Worm (Caenorhabditis elegans) whole organism, L2 larva: Measurements from ENCODE around the gene npp-23.

Experiments
- C34F6.9 ChIP-seq: fragments of 150-350 bp; optimal IDR thresholded peaks from 2 replicates; lab custom pipeline; 2014; ENCODE audit warnings: missing biosample characterization, missing genetic modification characterization
- F13H6.1 ChIP-seq: sonication (generic microtip); optimal IDR thresholded peaks from 2 replicates; lab custom pipeline; 2016; ENCODE audit warnings: missing genetic modification characterization, missing compliant biosample characterization
- Y55F3AM.14 ChIP-seq: fragments of 200-800 bp; sonication (Bioruptor generic); optimal IDR thresholded peaks from 2 replicates; lab custom pipeline; 2018; ENCODE audit warnings: mild to moderate bottlenecking, missing genetic modification characterization, missing compliant biosample characterization
- ZK546.5 ChIP-seq: sonication (generic microtip); optimal IDR thresholded peaks from 2 replicates; lab custom pipeline; 2017; ENCODE audit warnings: missing biosample characterization, missing genetic modification characterization
- alr-1 ChIP-seq: fragments of 150-350 bp; optimal IDR thresholded peaks from 2 replicates; lab custom pipeline; 2014; ENCODE audit warnings: missing biosample characterization, missing genetic modification characterization
- ama-1 ChIP-seq: fragments of 150-350 bp; optimal IDR thresholded peaks from 2 replicates; lab custom pipeline; 2018; ENCODE audit warnings: inconsistent platforms
- blmp-1 ChIP-seq: sonication (generic microtip); optimal IDR thresholded peaks from 2 replicates; lab custom pipeline; 2017; ENCODE audit warnings: missing genetic modification characterization, mild to moderate bottlenecking, missing compliant biosample characterization, antibody characterized with exemption, moderate library complexity; ENCODE audit not compliant: insufficient read depth
- ceh-16 ChIP-seq: fragments of 150-350 bp; optimal IDR thresholded peaks from 2 replicates; lab custom pipeline; 2014; ENCODE audit warnings: missing biosample characterization, missing genetic modification characterization
- ceh-82 ChIP-seq: fragments of 150-350 bp; optimal IDR thresholded peaks from 2 replicates; lab custom pipeline; 2014; ENCODE audit warnings: missing biosample characterization, missing genetic modification characterization
- crh-2 ChIP-seq: sonication (generic microtip); optimal IDR thresholded peaks from 2 replicates; lab custom pipeline; 2017; ENCODE audit warnings: missing biosample characterization, missing genetic modification characterization
- dmd-4 ChIP-seq: sonication (generic microtip); optimal IDR thresholded peaks from 2 replicates; lab custom pipeline; 2017; ENCODE audit warnings: missing biosample characterization, missing genetic modification characterization
- egl-27 ChIP-seq: sonication (generic microtip); optimal IDR thresholded peaks from 3 replicates; lab custom pipeline; 2017; ENCODE audit warnings: missing biosample characterization, missing genetic modification reagents, missing genetic modification characterization
- elt-1 ChIP-seq: fragments of 150-350 bp; optimal IDR thresholded peaks from 2 replicates; lab custom pipeline; 2014; ENCODE audit warnings: missing biosample characterization, missing genetic modification characterization
- fos-1 ChIP-seq: fragments of 150-350 bp; optimal IDR thresholded peaks from 2 replicates; lab custom pipeline; 2014; ENCODE audit warnings: missing biosample characterization, missing genetic modification characterization
- gmeb-1 ChIP-seq: fragments of 150-350 bp; optimal IDR thresholded peaks from 2 replicates; lab custom pipeline; 2014; ENCODE audit warnings: missing biosample characterization, missing genetic modification characterization
- lin-11 ChIP-seq: fragments of 150-350 bp; sonication (generic microtip); optimal IDR thresholded peaks from 2 replicates; lab custom pipeline; 2014; ENCODE audit warnings: missing biosample characterization, missing genetic modification characterization, inconsistent platforms, mixed read lengths
- lin-13 ChIP-seq: fragments of 150-350 bp; optimal IDR thresholded peaks from 2 replicates; lab custom pipeline; 2014; ENCODE audit warnings: missing biosample characterization, missing genetic modification reagents, missing genetic modification characterization
- lin-39 ChIP-seq: fragments of 150-350 bp; optimal IDR thresholded peaks from 2 replicates; lab custom pipeline; 2014; ENCODE audit warnings: missing biosample characterization, missing genetic modification reagents, missing genetic modification characterization
- lsy-2 ChIP-seq, 2 experiments: fragments of 150-350 bp in 1 of 2; sonication (generic microtip) in 1 of 2; optimal IDR thresholded peaks; 2 replicates each; lab custom pipeline; 2014 to 2017; ENCODE audit warnings: missing biosample characterization in 2 of 2, missing genetic modification characterization in 2 of 2
- mdl-1 ChIP-seq, 2 experiments: fragments of 150-350 bp in 1 of 2; sonication (generic microtip) in 1 of 2; optimal IDR thresholded peaks; 2 replicates each; lab custom pipeline; 2017; ENCODE audit warnings: missing biosample characterization in 2 of 2, missing genetic modification characterization in 2 of 2
- nhr-10 ChIP-seq: sonication (generic microtip); optimal IDR thresholded peaks from 2 replicates; lab custom pipeline; 2017; ENCODE audit warnings: missing biosample characterization, missing genetic modification characterization
- nhr-11 ChIP-seq: fragments of 150-350 bp; optimal IDR thresholded peaks from 2 replicates; lab custom pipeline; 2014; ENCODE audit warnings: missing biosample characterization, missing genetic modification characterization
- nhr-129 ChIP-seq: fragments of 150-350 bp; optimal IDR thresholded peaks from 2 replicates; lab custom pipeline; 2014; ENCODE audit warnings: missing biosample characterization, missing genetic modification characterization
- nhr-21 ChIP-seq: fragments of 150-350 bp; optimal IDR thresholded peaks from 2 replicates; lab custom pipeline; 2014; ENCODE audit warnings: missing biosample characterization, missing genetic modification characterization
- nhr-23 ChIP-seq: fragments of 150-350 bp; optimal IDR thresholded peaks from 2 replicates; lab custom pipeline; 2014; ENCODE audit warnings: missing biosample characterization, missing genetic modification reagents, missing genetic modification characterization
- nhr-237 ChIP-seq: fragments of 150-350 bp; optimal IDR thresholded peaks from 2 replicates; lab custom pipeline; 2014; ENCODE audit warnings: missing biosample characterization, missing genetic modification characterization
- nhr-25 ChIP-seq: fragments of 150-350 bp; sonication (generic microtip); optimal IDR thresholded peaks from 3 replicates; lab custom pipeline; 2014; ENCODE audit warnings: missing biosample characterization, missing genetic modification characterization
- nhr-77 ChIP-seq: fragments of 150-350 bp; optimal IDR thresholded peaks from 2 replicates; lab custom pipeline; 2014; ENCODE audit warnings: missing biosample characterization, missing genetic modification characterization
- peb-1 ChIP-seq: fragments of 150-350 bp; optimal IDR thresholded peaks from 2 replicates; lab custom pipeline; 2014; ENCODE audit warnings: missing biosample characterization, missing genetic modification characterization
- skn-1 ChIP-seq: sonication (generic microtip); optimal IDR thresholded peaks from 2 replicates; lab custom pipeline; 2017; ENCODE audit warnings: missing biosample characterization, missing genetic modification characterization
- sma-3 ChIP-seq: sonication (generic microtip); optimal IDR thresholded peaks from 2 replicates; lab custom pipeline; 2016; ENCODE audit warnings: missing genetic modification reagents, missing genetic modification characterization, missing compliant biosample characterization
- sma-9 ChIP-seq, 2 experiments: fragments of 150-350 bp in 1 of 2; sonication (generic microtip) in 1 of 2; optimal IDR thresholded peaks; 2 replicates each; lab custom pipeline; 2014 to 2016; ENCODE audit warnings: missing genetic modification characterization in 2 of 2, mild to moderate bottlenecking in 1 of 2, missing biosample characterization in 1 of 2, missing compliant biosample characterization in 1 of 2, missing genetic modification reagents in 1 of 2, moderate library complexity in 1 of 2
- snpc-4 ChIP-seq: fragments of 150-350 bp; optimal IDR thresholded peaks from 2 replicates; lab custom pipeline; 2014; ENCODE audit warnings: missing biosample characterization, missing genetic modification characterization
- unc-39 ChIP-seq: fragments of 150-350 bp; optimal IDR thresholded peaks from 2 replicates; lab custom pipeline; 2014; ENCODE audit warnings: missing biosample characterization, missing genetic modification characterization
- unc-55 ChIP-seq: fragments of 150-350 bp; sonication (generic microtip); optimal IDR thresholded peaks from 3 replicates; lab custom pipeline; 2014; ENCODE audit warnings: missing biosample characterization, missing genetic modification reagents, missing genetic modification characterization
- unc-62 ChIP-seq: fragments of 150-350 bp; optimal IDR thresholded peaks from 2 replicates; lab custom pipeline; 2014; ENCODE audit warnings: missing biosample characterization, missing genetic modification reagents, missing genetic modification characterization
- zag-1 ChIP-seq: fragments of 150-350 bp; optimal IDR thresholded peaks from 2 replicates; lab custom pipeline; 2014; ENCODE audit warnings: missing biosample characterization, missing genetic modification characterization
- ztf-1 ChIP-seq: fragments of 200-800 bp; sonication (Bioruptor generic); conservative IDR thresholded peaks from 2 replicates; pipeline ENCODE4 v1.3.6; 2022; ENCODE audit warnings: missing genetic modification characterization, missing compliant biosample characterization
- ztf-11 ChIP-seq: sonication (generic microtip); optimal IDR thresholded peaks from 2 replicates; lab custom pipeline; 2017; ENCODE audit warnings: missing biosample characterization, missing genetic modification characterization
- ztf-4 ChIP-seq: fragments of 150-350 bp; optimal IDR thresholded peaks from 2 replicates; lab custom pipeline; 2014; ENCODE audit warnings: missing biosample characterization, missing genetic modification characterization

npp-23 gene

DNA sequence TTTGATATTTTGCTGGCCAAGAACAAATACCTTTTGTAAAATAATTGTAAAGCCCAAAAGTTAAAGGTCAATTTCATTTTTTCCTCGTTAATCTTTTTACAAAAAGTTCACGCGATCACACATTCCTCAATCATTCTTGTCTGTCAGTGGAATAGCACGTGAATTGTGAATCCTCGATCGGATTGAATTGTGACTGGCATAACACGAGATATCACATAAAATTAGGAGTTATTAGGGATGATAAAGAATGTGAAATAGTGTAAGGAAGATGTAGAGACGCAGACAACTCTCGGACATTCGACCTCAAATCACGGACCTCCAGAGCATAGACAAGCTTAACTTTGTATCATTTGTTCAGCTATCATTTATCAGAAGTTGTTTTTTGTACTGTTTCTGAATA, 36.7 kb upstream of the npp-23 start, which contains the start of gene C27B7.6:
Gene C27B7.6 (minus strand): TSS at position 182 of the 400 bp plus-strand sequence.
- TF ChIP-seq lin-39 (tag; lab: Kevin White, UChicago) (no peak), unc-62 (no peak), ceh-82 (tag; lab: Kevin White, UChicago) (no peak), ceh-16 (tag; lab: Kevin White, UChicago) (no peak), nhr-21 (tag; lab: Kevin White, UChicago) (no peak)

ce11 chrIV:8901346-8901745, 31.9 kb upstream of the npp-23 start, which contains the start of gene C27B7.5:
Gene C27B7.5, plus strand, starts transcription at chrIV:8901646.
- TF ChIP-seq elt-1 (tag; lab: Kevin White, UChicago) (no peak), nhr-23 (tag; lab: Kevin White, UChicago) (no peak), gmeb-1 (tag; lab: Kevin White, UChicago) (no peak), ama-1 (lab: Kevin White, UChicago) (no peak), C34F6.9 (tag; lab: Kevin White, UChicago) (no peak), ceh-16 (tag; lab: Kevin White, UChicago) (no peak), sma-3 (GFP tag; lab: Kevin White, UChicago) (no peak)

- TF ChIP-seq egl-27 (tag; lab: Kevin White, UChicago) (no peak), lin-39 (tag; lab: Kevin White, UChicago) (no peak), nhr-23 (tag; lab: Kevin White, UChicago) (no peak), ZK546.5 (tag; lab: Kevin White, UChicago) (no peak), nhr-237 (tag; lab: Kevin White, UChicago) (no peak), nhr-10 (tag; lab: Kevin White, UChicago) (peak; percentile 39), ztf-1 (no peak), sma-9 (GFP tag; optimal IDR thresholded peaks at IDR 0.05; lab: Kevin White, UChicago) (no peak), sma-9 (tag; optimal IDR thresholded peaks at IDR 0.05; lab: Kevin White, UChicago) (no peak), crh-2 (tag; lab: Kevin White, UChicago) (peak; percentile 80), C34F6.9 (tag; lab: Kevin White, UChicago) (peak; percentile 96), ztf-11 (tag; lab: Kevin White, UChicago) (no peak), nhr-25 (tag; lab: Kevin White, UChicago) (peak; percentile 61), mdl-1 (tag; optimal IDR thresholded peaks at IDR 0.05; lab: Kevin White, UChicago) (no peak), unc-39 (tag; lab: Kevin White, UChicago) (no peak), nhr-21 (tag; lab: Kevin White, UChicago) (no peak), lsy-2 (tag; optimal IDR thresholded peaks at IDR 0.05; lab: Kevin White, UChicago) (peak; percentile 30 to 72), F13H6.1 (tag; lab: Kevin White, UChicago) (peak; percentile 29), ama-1 (lab: Kevin White, UChicago) (no peak), ceh-82 (tag; lab: Kevin White, UChicago) (no peak), skn-1 (tag; lab: Kevin White, UChicago) (no peak), blmp-1 (no peak), ztf-4 (tag; lab: Kevin White, UChicago) (no peak), snpc-4 (tag; lab: Kevin White, UChicago) (peak; percentile 52), lin-11 (no peak), fos-1 (peak; percentile 63), lin-13 (GFP tag; lab: Kevin White, UChicago) (peak; percentile 37), nhr-77 (no peak), sma-3 (GFP tag; lab: Kevin White, UChicago) (peak; percentile 36), nhr-129 (tag; lab: Kevin White, UChicago) (peak; percentile 64), unc-55 (peak; percentile 86), gmeb-1 (tag; lab: Kevin White, UChicago) (peak; percentile 46)
- TF ChIP-seq, all 48 proteins: peak for 13
Observed at ce11 chrIV:8893746-8894145, 24.3 kb upstream of the npp-23 start, which contains the start of gene rad-54.L2. Gene rad-54.L2, plus strand, starts transcription at chrIV:8894077.

DNA sequence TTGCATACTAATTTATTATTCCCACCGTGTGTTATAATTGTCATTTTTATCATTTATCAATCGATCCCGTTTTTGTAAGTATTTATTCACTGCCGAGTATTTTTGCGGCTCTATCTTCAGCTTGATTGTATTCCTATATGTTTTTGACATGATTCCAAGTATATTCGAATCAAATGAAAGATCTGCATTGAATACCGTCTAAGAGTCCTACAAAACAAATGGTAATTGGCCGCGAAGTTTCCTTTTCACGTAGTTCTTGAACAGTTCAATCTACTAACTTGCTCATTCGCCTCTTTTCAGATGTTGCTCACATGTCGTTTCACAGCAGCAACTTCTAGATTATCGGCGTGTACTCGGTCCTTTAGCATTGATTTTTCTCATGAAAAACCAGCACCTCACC, 23.1 kb upstream of the npp-23 start, which contains the start of gene C27B7.2:
Gene C27B7.2 (plus strand): TSS at position 301 of the 400 bp plus-strand sequence.
- TF ChIP-seq dmd-4 (tag; lab: Kevin White, UChicago) = no peak
- TF ChIP-seq blmp-1 = no peak
- TF ChIP-seq ceh-16 (tag; lab: Kevin White, UChicago) = no peak
- TF ChIP-seq nhr-11 (tag; lab: Kevin White, UChicago) = no peak
- TF ChIP-seq Y55F3AM.14 (GFP tag; lab: Kevin White, UChicago) = no peak
- TF ChIP-seq peb-1 = no peak
- TF ChIP-seq unc-62 = no peak
- TF ChIP-seq elt-1 (tag; lab: Kevin White, UChicago) = no peak
- no peak for TF ChIP-seq snpc-4 (tag; lab: Kevin White, UChicago)
- TF ChIP-seq nhr-129 (tag; lab: Kevin White, UChicago) = no peak
- TF ChIP-seq unc-39 (tag; lab: Kevin White, UChicago) = no peak
- no peak for TF ChIP-seq sma-3 (GFP tag; lab: Kevin White, UChicago)
- no peak for TF ChIP-seq zag-1 (tag; lab: Kevin White, UChicago)
- no peak for TF ChIP-seq nhr-237 (tag; lab: Kevin White, UChicago)
- no peak for TF ChIP-seq lsy-2 (tag; optimal IDR thresholded peaks at IDR 0.05; lab: Kevin White, UChicago)
- TF ChIP-seq nhr-77 = no peak
- no peak for TF ChIP-seq alr-1
